Worm (Caenorhabditis elegans): ENCODE measurements around the gene C34D10.5.

DNA sequence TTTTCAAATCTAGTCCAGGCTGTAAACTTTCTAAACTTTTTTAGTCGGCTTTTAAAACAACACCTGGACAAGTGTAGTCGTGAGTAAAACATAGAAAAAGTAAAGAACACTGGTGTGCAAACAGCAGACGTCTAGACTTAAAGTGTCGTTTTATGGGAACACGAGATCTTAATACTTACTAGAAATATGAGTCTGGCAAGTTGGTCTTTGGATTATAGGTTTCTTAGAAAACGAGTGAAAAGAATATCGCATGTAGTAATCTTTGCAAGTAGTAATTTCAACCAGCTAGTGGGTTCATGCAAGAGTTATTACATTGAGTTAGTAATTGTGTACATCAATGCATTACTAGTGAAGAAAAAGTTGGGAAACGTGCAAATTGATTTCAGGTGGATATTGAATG lies 40.4 kb upstream of the C34D10.5 start:
- no peak for TF ChIP-seq W03F9.2 (tag; optimal IDR thresholded peaks at IDR 0.05)
- TF ChIP-seq him-1 (tag; optimal IDR thresholded peaks at IDR 0.05) = no peak
- no peak for TF ChIP-seq dao-5 (tag; optimal IDR thresholded peaks at IDR 0.05)

Measured in whole organism, L4/young adult.